Fruit fly (Drosophila melanogaster) whole organism: ENCODE data around the gene MICU3.

Source experiments
- EcR ChIP-seq, 2 experiments: fragments of >200 bp; optimal IDR thresholded peaks; 2 replicates each; lab custom pipeline; 2017; ENCODE audit warnings: missing biosample characterization in 2 of 2, missing genetic modification characterization in 2 of 2, missing genetic modification reagents in 2 of 2
- pan ChIP-seq: fragments of >200 bp; optimal IDR thresholded peaks from 2 replicates; lab custom pipeline; 2017
- psq ChIP-seq: fragments of >200 bp; optimal IDR thresholded peaks from 2 replicates; lab custom pipeline; 2017

dm6 chr3R:19813217-19813616, 33.9 kb upstream of the MICU3 start:
- TF ChIP-seq psq (lab: Kevin White, UChicago) = no peak
- no peak for TF ChIP-seq EcR (GFP tag; optimal IDR thresholded peaks at IDR 0.05; lab: Kevin White, UChicago)
- no peak for TF ChIP-seq pan (lab: Kevin White, UChicago)
